Fruit fly (Drosophila melanogaster) whole organism, wandering third instar larva: Measurements from ENCODE around the gene Polr1F.

Source experiments
- Dfd ChIP-seq: fragments of >200 bp; optimal IDR thresholded peaks from 2 replicates; lab custom pipeline; 2017; ENCODE audit warnings: missing biosample characterization, missing genetic modification characterization
- Hr78 ChIP-seq: fragments of >200 bp; optimal IDR thresholded peaks from 2 replicates; lab custom pipeline; 2017; ENCODE audit warnings: missing biosample characterization, missing genetic modification characterization
- Hr83 ChIP-seq: fragments of 200-300 bp; sonication (Bioruptor generic); optimal IDR thresholded peaks from 2 replicates; lab custom pipeline; 2016; ENCODE audit warnings: missing biosample characterization, mild to moderate bottlenecking, missing genetic modification characterization, moderate library complexity; ENCODE audit not compliant: poor library complexity, severe bottlenecking
- Myc ChIP-seq: fragments of >200 bp; optimal IDR thresholded peaks from 2 replicates; lab custom pipeline; 2017
- OdsH ChIP-seq: fragments of 200-800 bp; sonication (Bioruptor generic); optimal IDR thresholded peaks from 2 replicates; lab custom pipeline; 2016; ENCODE audit warnings: missing biosample characterization, mild to moderate bottlenecking, missing genetic modification characterization
- ey ChIP-seq: fragments of 200-800 bp; sonication (Bioruptor generic); optimal IDR thresholded peaks from 2 replicates; lab custom pipeline; 2016; ENCODE audit warnings: missing biosample characterization, missing genetic modification characterization
- h ChIP-seq: fragments of 200-800 bp; sonication (Bioruptor generic); optimal IDR thresholded peaks from 3 replicates; lab custom pipeline; 2016; ENCODE audit warnings: missing biosample characterization, mild to moderate bottlenecking, missing genetic modification characterization
- usp ChIP-seq: fragments of >200 bp; optimal IDR thresholded peaks from 2 replicates; lab custom pipeline; 2017; ENCODE audit warnings: missing biosample characterization, missing genetic modification characterization

DNA sequence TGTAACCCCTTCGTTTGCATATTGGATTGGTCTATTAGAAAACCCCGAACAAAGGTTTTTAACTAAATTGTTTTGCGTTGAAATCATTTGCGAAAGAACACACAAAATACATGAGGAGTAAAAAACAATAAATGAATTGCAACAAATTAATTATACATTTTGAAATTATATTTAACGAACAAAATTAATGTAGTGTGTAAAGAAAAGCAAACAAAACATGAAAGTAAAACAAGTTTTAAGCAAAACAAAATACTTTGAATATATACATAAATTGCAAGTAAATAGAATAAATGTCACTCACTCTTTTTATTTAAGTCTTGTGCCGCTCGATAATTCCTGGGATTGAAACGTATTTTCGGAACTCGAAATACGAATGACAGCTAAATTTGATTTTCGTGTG, 24.2 kb upstream of the Polr1F start, which contains the start of gene CG43232:
- TF ChIP-seq Myc = no peak
- TF ChIP-seq Hr83 (GFP tag; lab: Kevin White, UChicago) = no peak
- no peak for TF ChIP-seq Hr78
- TF ChIP-seq Dfd (GFP tag; lab: Kevin White, UChicago) = no peak
- TF ChIP-seq h (GFP tag; lab: Kevin White, UChicago) = no peak
- TF ChIP-seq ey = no peak
- TF ChIP-seq usp (GFP tag; lab: Kevin White, UChicago) = no peak
- TF ChIP-seq OdsH (GFP tag; lab: Kevin White, UChicago) = no peak
